Worm (Caenorhabditis elegans) whole organism, L3 larva: Measurements from ENCODE around the gene Y11D7A.3.
"Not testable (repeated sequence)": the region's sequence is repeated elsewhere in the genome, so short reads cannot be mapped to it uniquely, and the experiment has no call there.

Source experiments
- ceh-16 ChIP-seq: sonication (generic microtip); optimal IDR thresholded peaks from 2 replicates; lab custom pipeline; 2017; ENCODE audit warnings: missing biosample characterization, missing genetic modification characterization
- ceh-28 ChIP-seq: fragments of 150-350 bp; optimal IDR thresholded peaks from 2 replicates; lab custom pipeline; 2014; ENCODE audit warnings: missing biosample characterization, missing genetic modification reagents, missing genetic modification characterization
- ceh-9 ChIP-seq: sonication (generic microtip); optimal IDR thresholded peaks from 2 replicates; lab custom pipeline; 2018; ENCODE audit warnings: missing biosample characterization, missing genetic modification characterization
- egl-27 ChIP-seq: sonication (generic microtip); optimal IDR thresholded peaks from 4 replicates; lab custom pipeline; 2017; ENCODE audit warnings: missing biosample characterization, missing genetic modification reagents, missing genetic modification characterization
- elt-1 ChIP-seq: fragments of 150-350 bp; optimal IDR thresholded peaks from 2 replicates; lab custom pipeline; 2014; ENCODE audit warnings: missing biosample characterization, missing genetic modification characterization
- elt-2 ChIP-seq: sonication (generic microtip); optimal IDR thresholded peaks from 2 replicates; lab custom pipeline; 2016; ENCODE audit warnings: missing genetic modification reagents, mild to moderate bottlenecking, missing genetic modification characterization, missing compliant biosample characterization
- fkh-10 ChIP-seq: sonication (generic microtip); optimal IDR thresholded peaks from 2 replicates; lab custom pipeline; 2017; ENCODE audit warnings: missing biosample characterization, missing genetic modification reagents, missing genetic modification characterization
- fkh-2 ChIP-seq: fragments of 150-350 bp; optimal IDR thresholded peaks from 2 replicates; lab custom pipeline; 2014; ENCODE audit warnings: missing biosample characterization, missing genetic modification reagents, missing genetic modification characterization
- lin-39 ChIP-seq: fragments of 150-350 bp; optimal IDR thresholded peaks from 2 replicates; lab custom pipeline; 2018; ENCODE audit warnings: missing biosample characterization, missing genetic modification reagents, missing genetic modification characterization
- lsy-12 ChIP-seq: sonication (generic microtip); optimal IDR thresholded peaks from 2 replicates; lab custom pipeline; 2016; ENCODE audit warnings: mild to moderate bottlenecking, missing genetic modification characterization, missing compliant biosample characterization
- mml-1 ChIP-seq: fragments of 150-350 bp; sonication (generic microtip); optimal IDR thresholded peaks from 3 replicates; lab custom pipeline; 2014; ENCODE audit warnings: missing biosample characterization, missing genetic modification characterization
- nhr-23 ChIP-seq: fragments of 150-350 bp; optimal IDR thresholded peaks from 2 replicates; lab custom pipeline; 2014; ENCODE audit warnings: missing biosample characterization, missing genetic modification reagents, missing genetic modification characterization
- nhr-43 ChIP-seq: sonication (generic microtip); optimal IDR thresholded peaks from 2 replicates; lab custom pipeline; 2016; ENCODE audit warnings: mild to moderate bottlenecking, missing genetic modification characterization, missing compliant biosample characterization; ENCODE audit not compliant: poor library complexity, severe bottlenecking
- snpc-4 ChIP-seq: fragments of 150-350 bp; optimal IDR thresholded peaks from 2 replicates; lab custom pipeline; 2014; ENCODE audit warnings: missing biosample characterization, missing genetic modification characterization
- tbx-2 ChIP-seq: sonication (generic microtip); optimal IDR thresholded peaks from 2 replicates; lab custom pipeline; 2016; ENCODE audit warnings: mild to moderate bottlenecking, missing genetic modification characterization, missing compliant biosample characterization
- zag-1 ChIP-seq: fragments of 150-350 bp; optimal IDR thresholded peaks from 2 replicates; lab custom pipeline; 2014; ENCODE audit warnings: missing biosample characterization, missing genetic modification characterization

Gene Y11D7A.3

DNA sequence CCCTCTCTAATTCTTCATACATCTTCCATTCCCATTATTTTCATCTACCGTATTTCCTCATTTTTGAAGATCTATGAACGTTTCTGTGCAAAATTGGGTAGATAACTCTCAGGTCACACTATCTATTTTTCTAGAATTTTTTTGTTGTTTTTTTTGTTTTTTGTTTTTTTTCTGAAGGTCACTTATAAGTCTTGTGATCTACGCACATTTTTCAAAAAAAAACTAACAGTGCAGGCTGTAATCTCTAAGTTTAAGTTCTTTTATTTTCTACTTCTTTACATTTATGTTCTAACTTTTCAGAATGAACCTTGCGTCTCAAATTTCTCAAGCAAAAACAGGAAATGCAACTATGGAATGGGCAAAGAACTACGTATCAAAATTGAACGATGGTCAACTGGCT is 36.9 kb downstream of the Y11D7A.3 start, which contains the start of gene flh-3:
Gene flh-3, plus strand, starts transcription at position 301 of the 400 bp plus-strand sequence.
- TF ChIP-seq elt-2 (tag; lab: Kevin White, UChicago), result no peak
- no peak for TF ChIP-seq egl-27 (tag; lab: Kevin White, UChicago)
- TF ChIP-seq ceh-16, result no peak

DNA sequence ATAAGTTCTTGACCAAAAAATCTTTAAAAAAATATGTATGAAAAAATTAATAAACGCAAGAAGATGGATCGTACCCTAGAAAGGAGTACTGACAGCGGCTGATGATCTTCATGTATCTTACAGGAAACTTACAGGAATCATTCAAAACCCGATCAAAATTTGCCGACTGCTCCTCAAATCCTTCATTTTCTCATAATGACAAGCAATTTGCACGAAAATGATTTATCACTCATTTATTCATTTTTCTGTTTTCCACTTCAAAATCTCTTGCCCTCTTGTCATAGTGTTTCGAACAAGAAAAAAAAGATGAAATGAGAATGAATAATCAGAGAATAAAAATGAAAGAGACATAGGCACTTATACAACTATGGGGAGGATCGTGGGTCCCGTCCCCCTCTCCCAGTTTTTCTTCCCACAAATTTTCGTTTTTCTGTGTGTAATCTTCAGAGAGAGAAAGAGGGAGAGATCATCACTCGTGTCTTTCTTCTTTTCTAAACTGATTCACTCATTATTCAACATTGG is 41.2 kb downstream of the Y11D7A.3 start, which contains the start of gene nmy-3:
Gene nmy-3, plus strand, starts transcription at position 472 of the 522 bp plus-strand sequence.
- TF ChIP-seq tbx-2 (tag; lab: Kevin White, UChicago), result no peak
- TF ChIP-seq nhr-23 (tag; lab: Kevin White, UChicago), result no peak
- TF ChIP-seq snpc-4 (tag; lab: Kevin White, UChicago), result no peak
- TF ChIP-seq ceh-28 (tag; lab: Kevin White, UChicago), result no peak
- TF ChIP-seq ceh-9 (tag; lab: Kevin White, UChicago), result no peak
- no peak for TF ChIP-seq lsy-12 (tag; lab: Kevin White, UChicago)
- no peak for TF ChIP-seq nhr-43 (tag; lab: Kevin White, UChicago)
- TF ChIP-seq, all 47 proteins: peak for 0

DNA sequence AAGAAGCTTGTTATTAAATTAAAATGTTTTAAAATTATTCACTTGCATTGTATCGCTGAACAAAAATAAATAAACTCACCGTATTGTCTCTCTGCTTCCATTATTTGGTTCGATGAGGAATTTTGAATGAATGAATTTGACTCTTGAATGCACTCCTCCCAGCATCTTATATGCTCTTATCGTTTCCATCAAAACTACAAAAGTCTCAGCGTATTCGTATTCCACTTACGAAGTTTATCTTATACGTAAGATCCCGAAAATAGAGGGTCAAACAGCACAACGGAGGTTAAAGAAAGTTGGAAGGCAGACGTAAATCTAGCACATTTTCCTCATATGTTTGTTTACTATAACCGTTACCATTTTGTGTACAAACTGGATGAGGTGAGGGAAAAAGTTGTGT is 53.4 kb downstream of the Y11D7A.3 start, which contains the start of gene nhr-267:
Gene nhr-267, minus strand, starts transcription at position 101 of the 400 bp plus-strand sequence.
- TF ChIP-seq lin-39, mml-1, zag-1 (tag; lab: Kevin White, UChicago): not testable (repeated sequence)

DNA sequence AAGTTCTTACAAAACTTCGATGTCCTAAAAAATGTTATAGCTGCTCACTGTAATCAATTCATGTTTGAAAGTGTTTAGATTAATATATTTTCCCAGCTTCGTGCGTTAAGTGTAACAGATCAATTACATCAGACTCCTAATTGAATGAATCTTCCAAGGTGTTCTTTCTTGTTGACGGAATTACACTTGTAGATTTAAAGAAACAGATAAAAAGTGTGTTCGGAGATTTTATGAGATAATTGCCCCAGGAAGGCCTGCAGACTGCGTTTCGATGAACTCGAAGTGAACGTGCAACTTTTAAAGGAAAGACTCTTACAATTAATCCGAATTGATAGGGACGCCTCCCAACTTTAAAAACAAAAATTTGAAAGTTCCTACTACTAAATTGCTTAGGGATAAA is 56.7 kb downstream of the Y11D7A.3 start:
- TF ChIP-seq elt-1 (tag; lab: Kevin White, UChicago), result peak; percentile 70
- no peak for TF ChIP-seq fkh-10
- TF ChIP-seq lsy-12 (tag; lab: Kevin White, UChicago), result no peak
- no peak for TF ChIP-seq fkh-2
